Fruit fly (Drosophila melanogaster): Measurements from ENCODE around the gene nau.
A peak's percentile ranks its signal among the peaks of the same experiment; 100 is the strongest.

Gene nau

dm6 chr3R:23726740-23727139 lies 8.6 kb upstream of the nau start (continued):
- TF ChIP-seq ATbp (GFP tag; optimal IDR thresholded peaks at IDR 0.05) = peak; percentile 46
- no peak for TF ChIP-seq bbx (GFP tag; IDR thresholded peaks at IDR 0.05; ENCODE audit: partially characterized antibody)
- no peak for TF ChIP-seq CG16813 (GFP tag; IDR thresholded peaks at IDR 0.05; ENCODE audit: partially characterized antibody)
- TF ChIP-seq nerfin-2 (GFP tag; IDR thresholded peaks at IDR 0.05; ENCODE audit: partially characterized antibody) = no peak
- peak; percentile 16 for TF ChIP-seq CG8944 (GFP tag; optimal IDR thresholded peaks at IDR 0.05)
- TF ChIP-seq chm (GFP tag; IDR thresholded peaks at IDR 0.05) = peak; percentile 70; the same call in 1 of the 2 replicates
- peak; percentile 5 for TF ChIP-seq dmrt11E (tag; optimal IDR thresholded peaks at IDR 0.05)
- peak; percentile 76 for TF ChIP-seq D19B (GFP tag; optimal IDR thresholded peaks at IDR 0.05)
- TF ChIP-seq CG7839 (tag; optimal IDR thresholded peaks at IDR 0.05) = peak; percentile 85
- TF ChIP-seq zfh1 (GFP tag; IDR thresholded peaks at IDR 0.05) = peak; percentile 73; the same call in 1 of the 3 replicates
- no peak for TF ChIP-seq Doc2 (GFP tag; IDR thresholded peaks at IDR 0.05)
- TF ChIP-seq CG2875 (GFP tag; optimal IDR thresholded peaks at IDR 0.05) = no peak
- peak; percentile 94 for TF ChIP-seq CG18599 (GFP tag; optimal IDR thresholded peaks at IDR 0.05)
- peak; percentile 66 for TF ChIP-seq Hr3 (GFP tag; optimal IDR thresholded peaks at IDR 0.05)
- TF ChIP-seq Lhr (GFP tag; optimal IDR thresholded peaks at IDR 0.05) = no peak
- peak; percentile 58; the same call in 1 of the 2 replicates for TF ChIP-seq MBD-R2 (GFP tag; IDR thresholded peaks at IDR 0.05)
- TF ChIP-seq Mad (GFP tag; optimal IDR thresholded peaks at IDR 0.05) = peak; percentile 49
- TF ChIP-seq CG17829 (tag; optimal IDR thresholded peaks at IDR 0.05) = peak; percentile 75
- peak; percentile 51 for TF ChIP-seq CG3995 (GFP tag; optimal IDR thresholded peaks at IDR 0.05)
- TF ChIP-seq croc (GFP tag; conservative IDR thresholded peaks at IDR 0.05) = peak; percentile 28; the same call in 2 of the 3 replicates
- peak; percentile 85 for TF ChIP-seq CG8924 (tag; optimal IDR thresholded peaks at IDR 0.05)
- TF ChIP-seq GATAe (GFP tag; conservative IDR thresholded peaks at IDR 0.05) = peak; percentile 74
- peak; percentile 5 for TF ChIP-seq abd-A (tag; optimal IDR thresholded peaks at IDR 0.05)
- TF ChIP-seq CG1832 (GFP tag; optimal IDR thresholded peaks at IDR 0.05) = no peak
- peak; percentile 55 for TF ChIP-seq CG7928 (GFP tag; optimal IDR thresholded peaks at IDR 0.05)
- TF ChIP-seq Mrtf (GFP tag; IDR thresholded peaks at IDR 0.05) = peak; percentile 67; the same call in 1 of the 3 replicates
- peak; percentile 19; the same call in 1 of the 3 replicates for TF ChIP-seq sr (GFP tag; IDR thresholded peaks at IDR 0.05)
- TF ChIP-seq exex (tag; optimal IDR thresholded peaks at IDR 0.05) = peak; percentile 54
- peak; percentile 45 to 86 for TF ChIP-seq Hr51 (GFP tag; optimal IDR thresholded peaks at IDR 0.05)
- TF ChIP-seq CG10654 (GFP tag; optimal IDR thresholded peaks at IDR 0.05) = peak; percentile 61
- peak; percentile 66; the same call in 1 of the 3 replicates for TF ChIP-seq so (GFP tag; IDR thresholded peaks at IDR 0.05)
- TF ChIP-seq Hsf (GFP tag; optimal IDR thresholded peaks at IDR 0.05) = peak; percentile 74
- TF ChIP-seq Atf3 (GFP tag; optimal IDR thresholded peaks at IDR 0.05) = no peak
- TF ChIP-seq CG7987 (GFP tag; optimal IDR thresholded peaks at IDR 0.05) = peak; percentile 74
- TF ChIP-seq CG11398 (GFP tag; optimal IDR thresholded peaks at IDR 0.05) = peak; percentile 3
- TF ChIP-seq emc (GFP tag; optimal IDR thresholded peaks at IDR 0.05) = no peak
- TF ChIP-seq esg (GFP tag; conservative IDR thresholded peaks at IDR 0.05) = peak; percentile 70
- peak; percentile 43; the same call in 1 of the 2 replicates for TF ChIP-seq danr (GFP tag; IDR thresholded peaks at IDR 0.05)
- no peak for TF ChIP-seq CG10565 (GFP tag; optimal IDR thresholded peaks at IDR 0.05)
- no peak for TF ChIP-seq fd64A (GFP tag; optimal IDR thresholded peaks at IDR 0.05)
- peak; percentile 60 for TF ChIP-seq CG11247 (GFP tag; IDR thresholded peaks at IDR 0.05)
- TF ChIP-seq gcm2 (GFP tag; optimal IDR thresholded peaks at IDR 0.05) = peak; percentile 54
- TF ChIP-seq luna (GFP tag; optimal IDR thresholded peaks at IDR 0.05) = peak; percentile 1
- peak; percentile 51 for TF ChIP-seq CG12104 (GFP tag; optimal IDR thresholded peaks at IDR 0.05)
- peak; percentile 85 for TF ChIP-seq CG17359 (tag; optimal IDR thresholded peaks at IDR 0.05)
- TF ChIP-seq zf30C (GFP tag; optimal IDR thresholded peaks at IDR 0.05) = no peak
- TF ChIP-seq ap (GFP tag; IDR thresholded peaks at IDR 0.05) = peak; percentile 46
- TF ChIP-seq Usf (GFP tag; optimal IDR thresholded peaks at IDR 0.05) = peak; percentile 64
- TF ChIP-seq knrl (GFP tag; IDR thresholded peaks at IDR 0.05; ENCODE audit: partially characterized antibody) = no peak
- peak; percentile 57 for TF ChIP-seq Camta (GFP tag; optimal IDR thresholded peaks at IDR 0.05)
